Fruit fly (Drosophila melanogaster): Measurements from ENCODE around the gene toc.

The toc gene

dm6 chr2L:3039774-3040173 is 104.8 kb downstream of the toc start, which contains the start of the genes cnir and CG17221 (continued):
- TF ChIP-seq CG10209 (GFP tag; optimal IDR thresholded peaks at IDR 0.05) (peak; percentile 42), CG32532 (GFP tag; IDR thresholded peaks at IDR 0.05) (peak; percentile 67), CG2712 (tag; optimal IDR thresholded peaks at IDR 0.05) (peak; percentile 72), crc (GFP tag; optimal IDR thresholded peaks at IDR 0.05) (peak; percentile 57), chif (GFP tag; optimal IDR thresholded peaks at IDR 0.05) (peak; percentile 50 to 68), E2f2 (GFP tag; IDR thresholded peaks at IDR 0.05) (peak; percentile 47), CG10979 (tag; optimal IDR thresholded peaks at IDR 0.05) (peak; percentile 50), dmrt11E (tag; optimal IDR thresholded peaks at IDR 0.05) (peak; percentile 51), pros (GFP tag; optimal IDR thresholded peaks at IDR 0.05) (no peak), cato (GFP tag; optimal IDR thresholded peaks at IDR 0.05; ENCODE audit: borderline replicate concordance) (peak; percentile 30), grn (GFP tag; optimal IDR thresholded peaks at IDR 0.05) (no peak), eyg (GFP tag; optimal IDR thresholded peaks at IDR 0.05) (peak; percentile 27), Atf6 (GFP tag; IDR thresholded peaks at IDR 0.05) (peak; percentile 50; the same call in 1 of the 2 replicates), Gug (GFP tag; IDR thresholded peaks at IDR 0.05) (no peak), Mes4 (GFP tag; optimal IDR thresholded peaks at IDR 0.05) (peak; percentile 46), Fer3 (tag; optimal IDR thresholded peaks at IDR 0.05) (peak; percentile 66), psq (GFP tag; optimal IDR thresholded peaks at IDR 0.05) (no peak), slp2 (GFP tag; optimal IDR thresholded peaks at IDR 0.05) (peak; percentile 66), wor (GFP tag; IDR thresholded peaks at IDR 0.05) (no peak), CG13424 (tag; optimal IDR thresholded peaks at IDR 0.05) (peak; percentile 74), Rfx (GFP tag; IDR thresholded peaks at IDR 0.05) (peak; percentile 68), gsb (GFP tag; IDR thresholded peaks at IDR 0.05) (no peak), TFAM (GFP tag; optimal IDR thresholded peaks at IDR 0.05) (no peak), sim (GFP tag; IDR thresholded peaks at IDR 0.05) (no peak), Deaf1 (tag; optimal IDR thresholded peaks at IDR 0.05) (peak; percentile 19), CG14965 (GFP tag; optimal IDR thresholded peaks at IDR 0.05; ENCODE audit: borderline replicate concordance) (no peak), CG2678 (tag; optimal IDR thresholded peaks at IDR 0.05) (peak; percentile 71), Nf-YC (tag; optimal IDR thresholded peaks at IDR 0.05) (peak; percentile 54), dati (GFP tag; IDR thresholded peaks at IDR 0.05) (no peak), NC2α (GFP tag; optimal IDR thresholded peaks at IDR 0.05) (peak; percentile 38), CG15514 (GFP tag; optimal IDR thresholded peaks at IDR 0.05) (peak; percentile 73), Hand (GFP tag; optimal IDR thresholded peaks at IDR 0.05) (peak; percentile 4), prd (optimal IDR thresholded peaks at IDR 0.05) (no peak), prd (GFP tag; IDR thresholded peaks at IDR 0.05) (peak; percentile 49; the same call in 1 of the 3 replicates), B-H1 (GFP tag; IDR thresholded peaks at IDR 0.05) (no peak), inv (GFP tag; IDR thresholded peaks at IDR 0.05; ENCODE audit: partially characterized antibody) (no peak), CG7786 (GFP tag; optimal IDR thresholded peaks at IDR 0.05) (peak; percentile 49), CG4820 (GFP tag; optimal IDR thresholded peaks at IDR 0.05) (peak; percentile 62), ranshi (GFP tag; IDR thresholded peaks at IDR 0.05) (no peak), B-H2 (GFP tag; optimal IDR thresholded peaks at IDR 0.05) (peak; percentile 88), CrebB (tag; optimal IDR thresholded peaks at IDR 0.05) (peak; percentile 34), mam (GFP tag; optimal IDR thresholded peaks at IDR 0.05) (peak; percentile 77), CG10147 (GFP tag; optimal IDR thresholded peaks at IDR 0.05) (peak; percentile 55), Jarid2 (GFP tag; optimal IDR thresholded peaks at IDR 0.05) (no peak), Tbp (GFP tag; optimal IDR thresholded peaks at IDR 0.05) (no peak), CG12769 (tag; optimal IDR thresholded peaks at IDR 0.05) (peak; percentile 69), HmgD (GFP tag; optimal IDR thresholded peaks at IDR 0.05) (no peak), CG33213 (GFP tag; optimal IDR thresholded peaks at IDR 0.05) (peak; percentile 76), CG9932 (GFP tag; IDR thresholded peaks at IDR 0.05) (peak; percentile 72), cwo (GFP tag; optimal IDR thresholded peaks at IDR 0.05) (peak; percentile 16), CG12744 (GFP tag; optimal IDR thresholded peaks at IDR 0.05) (peak; percentile 17), NfI (GFP tag; optimal IDR thresholded peaks at IDR 0.05) (peak; percentile 74)
